Worm (Caenorhabditis elegans): ENCODE results near the gene B0334.13.
A peak's percentile ranks its signal among the peaks of the same experiment; 100 is the strongest.

The B0334.13 gene

DNA sequence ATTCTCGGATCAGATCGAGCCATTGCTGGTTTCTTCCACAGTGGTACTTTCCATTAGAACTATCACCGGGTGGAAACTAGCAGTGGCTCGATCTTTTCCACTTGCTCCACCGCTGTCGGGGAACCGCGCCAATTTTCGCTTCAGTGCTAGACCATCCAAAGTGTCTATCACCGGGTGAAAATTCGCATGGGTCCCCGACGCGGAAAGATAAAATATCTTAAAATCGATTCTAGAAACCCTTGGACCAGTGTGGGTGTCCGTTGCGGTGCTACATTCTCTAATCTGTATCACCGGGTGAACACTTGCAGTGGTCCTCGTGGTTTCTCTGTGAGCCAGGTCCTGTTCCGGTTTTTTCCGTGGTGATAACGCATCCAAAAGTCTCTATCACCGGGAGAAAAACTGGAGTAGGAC lies 49.5 kb downstream of the B0334.13 start (continued):
- 0 out of 2 replicates have a peak, but pooled peaks have one; percentile 43 for TF ChIP-seq ztf-25 (GFP tag; IDR thresholded peaks at IDR 0.05)
- 0 out of 2 replicates have a peak, but pooled peaks have one; percentile 24 for TF ChIP-seq B0336.3 (GFP tag; IDR thresholded peaks at IDR 0.05)
- no peak for TF ChIP-seq T26A5.8 (tag; optimal IDR thresholded peaks at IDR 0.05)
- no peak for TF ChIP-seq aptf-3 (GFP tag; IDR thresholded peaks at IDR 0.05)
- no peak for TF ChIP-seq madf-10 (tag; optimal IDR thresholded peaks at IDR 0.05)
- TF ChIP-seq ceh-79 (tag; optimal IDR thresholded peaks at IDR 0.05), result no peak
- TF ChIP-seq dpff-1 (tag; optimal IDR thresholded peaks at IDR 0.05), result no peak
- no peak for TF ChIP-seq rcor-1 (GFP tag; IDR thresholded peaks at IDR 0.05)
- TF ChIP-seq tlf-1 (GFP tag; optimal IDR thresholded peaks at IDR 0.05), result no peak
- TF ChIP-seq C17E4.6 (GFP tag; IDR thresholded peaks at IDR 0.05), result no peak
- TF ChIP-seq ama-1 (optimal IDR thresholded peaks at IDR 0.05), result no peak
- TF ChIP-seq ama-1 (GFP tag; optimal IDR thresholded peaks at IDR 0.05), result no peak
- no peak for TF ChIP-seq atf-7 (tag; optimal IDR thresholded peaks at IDR 0.05)
- no peak for TF ChIP-seq ccch-3 (GFP tag; optimal IDR thresholded peaks at IDR 0.05)
- TF ChIP-seq attf-3 (GFP tag; conservative IDR thresholded peaks at IDR 0.05), result no peak
- TF ChIP-seq lir-1 (GFP tag; conservative IDR thresholded peaks at IDR 0.05), result 0 out of 2 replicates have a peak, but pooled peaks have one; percentile 10
- no peak for TF ChIP-seq dox-1 (GFP tag; IDR thresholded peaks at IDR 0.05)
- TF ChIP-seq egrh-3 (GFP tag; IDR thresholded peaks at IDR 0.05), result no peak
- no peak for TF ChIP-seq mel-28 (tag; optimal IDR thresholded peaks at IDR 0.05; ENCODE audit: borderline replicate concordance)
- no peak for TF ChIP-seq ceh-40 (GFP tag; IDR thresholded peaks at IDR 0.05)
- no peak for TF ChIP-seq snpc-4 (GFP tag; optimal IDR thresholded peaks at IDR 0.05)
- TF ChIP-seq snpc-4 (tag; optimal IDR thresholded peaks at IDR 0.05), result no peak
- no peak for TF ChIP-seq bed-1 (GFP tag; IDR thresholded peaks at IDR 0.05)

DNA sequence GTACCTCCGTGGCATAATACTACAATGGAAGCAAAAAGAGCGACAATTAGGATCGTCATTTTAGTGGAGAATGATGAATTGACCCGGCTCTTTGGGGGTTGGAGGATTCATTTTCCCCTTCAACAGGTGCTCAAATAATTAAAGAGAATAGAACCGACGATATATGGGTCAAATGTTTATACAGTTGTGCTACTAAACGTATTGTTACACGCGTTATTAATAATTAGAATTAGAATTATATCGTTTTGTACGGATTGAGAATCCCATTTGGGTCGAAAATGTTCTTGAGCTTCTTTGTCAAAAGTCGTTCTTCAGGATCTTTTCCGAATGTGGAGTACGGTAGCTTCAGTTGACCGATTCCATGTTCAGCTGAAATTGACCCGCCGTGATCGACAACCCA lies 50.6 kb downstream of the B0334.13 start, which contains the start of gene Y62F5A.9:
Y62F5A.9 (minus strand) TSS at position 101 of the 400 bp plus-strand sequence.
- TF ChIP-seq F57C9.4 (tag; optimal IDR thresholded peaks at IDR 0.05), result no peak
- no peak for TF ChIP-seq cebp-1 (GFP tag; IDR thresholded peaks at IDR 0.05)
- TF ChIP-seq cebp-1 (tag; optimal IDR thresholded peaks at IDR 0.05), result peak; percentile 6
- TF ChIP-seq snpc-3.4 (tag; optimal IDR thresholded peaks at IDR 0.05), result peak; percentile 32
